Worm (Caenorhabditis elegans): Measurements from ENCODE around the gene sre-2.

sre-2 gene

ce11 chrII:8128273-8129039 is 26.5 kb upstream of the sre-2 start (continued):
- TF ChIP-seq lir-3 (tag; optimal IDR thresholded peaks at IDR 0.05; ENCODE audit: poor library complexity), result peak; percentile 33
- no peak for TF ChIP-seq vab-15 (tag; optimal IDR thresholded peaks at IDR 0.05)
- TF ChIP-seq C04F5.9 (tag; optimal IDR thresholded peaks at IDR 0.05), result no peak
- no peak for TF ChIP-seq zag-1 (tag; optimal IDR thresholded peaks at IDR 0.05)
- peak; percentile 30 for TF ChIP-seq nhr-11 (tag; optimal IDR thresholded peaks at IDR 0.05)
- no peak for TF ChIP-seq nhr-76 (tag; optimal IDR thresholded peaks at IDR 0.05)
- TF ChIP-seq lsy-2 (tag; optimal IDR thresholded peaks at IDR 0.05), result peak; percentile 69 to 76
- TF ChIP-seq nhr-47 (tag; optimal IDR thresholded peaks at IDR 0.05), result peak; percentile 59
- peak; percentile 42 for TF ChIP-seq ceh-8 (GFP tag; optimal IDR thresholded peaks at IDR 0.05)
- TF ChIP-seq mdl-1 (tag; optimal IDR thresholded peaks at IDR 0.05), result peak in 1 of 2 experiments; percentile 80
- TF ChIP-seq elt-3 (tag; optimal IDR thresholded peaks at IDR 0.05), result peak in 5 of 6 experiments; percentile 9 to 77 (median 50)
- peak; percentile 17 for TF ChIP-seq elt-2 (tag; optimal IDR thresholded peaks at IDR 0.05)
- TF ChIP-seq nhr-90 (tag; optimal IDR thresholded peaks at IDR 0.05; ENCODE audit: poor library complexity), result peak; percentile 41
- no peak for TF ChIP-seq tlp-1 (tag; optimal IDR thresholded peaks at IDR 0.05)
- peak; percentile 57 for TF ChIP-seq ztf-4 (tag; optimal IDR thresholded peaks at IDR 0.05)
- no peak for TF ChIP-seq nhr-12 (tag; optimal IDR thresholded peaks at IDR 0.05)
- no peak for TF ChIP-seq efl-3 (GFP tag; optimal IDR thresholded peaks at IDR 0.05)
- TF ChIP-seq rnt-1 (tag; optimal IDR thresholded peaks at IDR 0.05), result peak; percentile 78
- peak; percentile 30 for TF ChIP-seq ceh-90 (tag; optimal IDR thresholded peaks at IDR 0.05)
- no peak for TF ChIP-seq mef-2 (tag; optimal IDR thresholded peaks at IDR 0.05)
- peak in 2 of 3 experiments; percentile 39 to 41 for TF ChIP-seq ceh-82 (tag; optimal IDR thresholded peaks at IDR 0.05)
- peak in 1 of 2 experiments; percentile 12 for TF ChIP-seq ztf-11 (tag; optimal IDR thresholded peaks at IDR 0.05)
- TF ChIP-seq nhr-84 (tag; optimal IDR thresholded peaks at IDR 0.05), result no peak
- no peak for TF ChIP-seq isw-1 (GFP tag; IDR thresholded peaks at IDR 0.05)
- no peak for TF ChIP-seq fkh-4 (tag; optimal IDR thresholded peaks at IDR 0.05; ENCODE audit: borderline replicate concordance)
- no peak for TF ChIP-seq lin-13 (GFP tag; optimal IDR thresholded peaks at IDR 0.05)
- TF ChIP-seq efl-1 (optimal IDR thresholded peaks at IDR 0.05), result peak; percentile 6 to 33
- TF ChIP-seq efl-1 (GFP tag; optimal IDR thresholded peaks at IDR 0.05 in 1 of 2), result peak; percentile 12 to 58
- no peak for TF ChIP-seq mab-9 (GFP tag; IDR thresholded peaks at IDR 0.05)
- no peak for TF ChIP-seq hlh-4 (tag; optimal IDR thresholded peaks at IDR 0.05)
- no peak for TF ChIP-seq sup-37 (GFP tag; optimal IDR thresholded peaks at IDR 0.05)
- TF ChIP-seq nhr-71 (tag; optimal IDR thresholded peaks at IDR 0.05), result peak; percentile 93
- no peak for TF ChIP-seq C34B4.2 (tag; optimal IDR thresholded peaks at IDR 0.05)
- TF ChIP-seq nhr-28 (tag; optimal IDR thresholded peaks at IDR 0.05), result no peak
- no peak for TF ChIP-seq ets-5 (GFP tag; IDR thresholded peaks at IDR 0.05)
- no peak for TF ChIP-seq fkh-10 (GFP tag; optimal IDR thresholded peaks at IDR 0.05)
- TF ChIP-seq unc-30 (tag; optimal IDR thresholded peaks at IDR 0.05), result no peak
- TF ChIP-seq zip-4 (GFP tag; optimal IDR thresholded peaks at IDR 0.05), result no peak
- TF ChIP-seq nhr-20 (tag; optimal IDR thresholded peaks at IDR 0.05), result peak; percentile 92
- TF ChIP-seq nhr-77 (tag; optimal IDR thresholded peaks at IDR 0.05), result no peak
- TF ChIP-seq egl-13 (tag; optimal IDR thresholded peaks at IDR 0.05), result peak; percentile 46

- TF ChIP-seq efl-1 (optimal IDR thresholded peaks at IDR 0.05) (no peak), efl-1 (GFP tag; optimal IDR thresholded peaks at IDR 0.05 in 1 of 2) (peak in 1 of 2 experiments; percentile 74), unc-130 (tag; optimal IDR thresholded peaks at IDR 0.05) (no peak)
These were observed 25.9 kb upstream of the sre-2 start for ce11 chrII:8127794-8128193.
